Fruit fly (Drosophila melanogaster): ENCODE data around the gene mri.
A peak's percentile ranks its signal among the peaks of the same experiment; 100 is the strongest.

Gene mri

DNA sequence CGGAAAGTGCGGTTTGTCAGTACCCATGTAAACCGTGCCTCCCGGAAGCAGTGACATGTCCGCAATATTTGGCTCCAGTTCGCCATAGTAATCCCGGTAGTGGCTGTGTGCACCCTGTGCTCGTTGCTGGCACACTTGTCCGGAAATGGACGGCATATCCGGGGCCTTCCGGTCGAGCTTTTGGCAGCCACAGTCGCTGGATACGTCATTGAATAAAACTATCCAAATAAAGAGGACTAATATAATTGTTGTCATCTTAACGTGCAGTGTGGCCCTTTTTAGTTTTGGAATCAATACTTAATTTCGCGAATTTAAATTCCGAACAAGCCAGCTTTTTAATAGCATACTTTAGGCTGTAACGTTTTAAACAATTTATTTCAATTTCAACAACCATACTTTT lies 24.0 kb upstream of the mri start, which contains the start of gene CG7049 (continued):
- no peak for TF ChIP-seq CG15073 (GFP tag; optimal IDR thresholded peaks at IDR 0.05)
- TF ChIP-seq sob (GFP tag; IDR thresholded peaks at IDR 0.05): no peak; the same call in 1 of the 2 replicates
- no peak for TF ChIP-seq ewg (GFP tag; optimal IDR thresholded peaks at IDR 0.05)
- peak; percentile 35 for TF ChIP-seq CG12659 (GFP tag; optimal IDR thresholded peaks at IDR 0.05)
- no peak for TF ChIP-seq CG1792 (GFP tag; optimal IDR thresholded peaks at IDR 0.05)
- no peak for TF ChIP-seq dm (GFP tag; optimal IDR thresholded peaks at IDR 0.05)
- peak; percentile 72 for TF ChIP-seq Lhr (GFP tag; optimal IDR thresholded peaks at IDR 0.05)
- peak; percentile 22 for TF ChIP-seq CG3281 (GFP tag; optimal IDR thresholded peaks at IDR 0.05)
- TF ChIP-seq MESR4 (GFP tag; optimal IDR thresholded peaks at IDR 0.05): peak; percentile 63
- no peak for TF ChIP-seq ken (GFP tag; IDR thresholded peaks at IDR 0.05)
- TF ChIP-seq CG17328 (GFP tag; IDR thresholded peaks at IDR 0.05): no peak
- TF ChIP-seq Sry-δ (GFP tag; optimal IDR thresholded peaks at IDR 0.05): no peak
- TF ChIP-seq CG11560 (tag; IDR thresholded peaks at IDR 0.05): no peak
- TF ChIP-seq jigr1 (GFP tag; IDR thresholded peaks at IDR 0.05): no peak
- TF ChIP-seq vvl (GFP tag; IDR thresholded peaks at IDR 0.05): peak; percentile 33; the same call in 1 of the 2 replicates
- peak; percentile 80 for TF ChIP-seq CG1603 (tag; optimal IDR thresholded peaks at IDR 0.05)
- no peak for TF ChIP-seq usp (GFP tag; optimal IDR thresholded peaks at IDR 0.05)
- TF ChIP-seq CG14860 (GFP tag; IDR thresholded peaks at IDR 0.05; ENCODE audit: partially characterized antibody): 0 out of 3 replicates have a peak, but pooled peaks have one; percentile 5
- peak; percentile 4 for TF ChIP-seq CHES-1-like (GFP tag; optimal IDR thresholded peaks at IDR 0.05)
- no peak for TF ChIP-seq slp2 (GFP tag; optimal IDR thresholded peaks at IDR 0.05)
- TF ChIP-seq Myb (GFP tag; optimal IDR thresholded peaks at IDR 0.05): no peak
- peak; percentile 80 for TF ChIP-seq sd (tag; optimal IDR thresholded peaks at IDR 0.05)
- no peak for TF ChIP-seq Elba2 (GFP tag; optimal IDR thresholded peaks at IDR 0.05)
- TF ChIP-seq CG9727 (GFP tag; optimal IDR thresholded peaks at IDR 0.05): no peak
- TF ChIP-seq HLH3B (GFP tag; IDR thresholded peaks at IDR 0.05): no peak
- TF ChIP-seq HmgZ (tag; optimal IDR thresholded peaks at IDR 0.05): peak; percentile 18
- TF ChIP-seq ara (GFP tag; IDR thresholded peaks at IDR 0.05): no peak
- peak; percentile 67 for TF ChIP-seq CG6254 (GFP tag; optimal IDR thresholded peaks at IDR 0.05)
- no peak for TF ChIP-seq dan (GFP tag; IDR thresholded peaks at IDR 0.05)
- peak; percentile 29 for TF ChIP-seq stwl (tag; optimal IDR thresholded peaks at IDR 0.05)
- TF ChIP-seq Bdp1 (GFP tag; optimal IDR thresholded peaks at IDR 0.05): no peak
- TF ChIP-seq BEAF-32 (GFP tag; optimal IDR thresholded peaks at IDR 0.05): peak; percentile 9
- no peak for TF ChIP-seq jumu (GFP tag; optimal IDR thresholded peaks at IDR 0.05)
- TF ChIP-seq Ets97D (GFP tag; optimal IDR thresholded peaks at IDR 0.05): peak; percentile 43
- TF ChIP-seq sr (GFP tag; IDR thresholded peaks at IDR 0.05): no peak
- no peak for TF ChIP-seq CG13624 (GFP tag; optimal IDR thresholded peaks at IDR 0.05)
- TF ChIP-seq Lpt (GFP tag; optimal IDR thresholded peaks at IDR 0.05): no peak
- no peak for TF ChIP-seq sim (GFP tag; IDR thresholded peaks at IDR 0.05)
- TF ChIP-seq dpn (GFP tag; optimal IDR thresholded peaks at IDR 0.05): no peak
- peak; percentile 29 for TF ChIP-seq CG14710 (tag; optimal IDR thresholded peaks at IDR 0.05)
- no peak for TF ChIP-seq Ets65A (GFP tag)
- TF ChIP-seq lola (GFP tag; optimal IDR thresholded peaks at IDR 0.05): peak in 1 of 3 experiments; percentile 23
- TF ChIP-seq Jarid2 (GFP tag; optimal IDR thresholded peaks at IDR 0.05): no peak
- TF ChIP-seq insv (GFP tag; optimal IDR thresholded peaks at IDR 0.05): no peak
- no peak for TF ChIP-seq lbe (GFP tag; optimal IDR thresholded peaks at IDR 0.05)
- no peak for TF ChIP-seq CG31365 (tag; optimal IDR thresholded peaks at IDR 0.05)
- no peak for TF ChIP-seq tap (tag; optimal IDR thresholded peaks at IDR 0.05)
- TF ChIP-seq CG4820 (GFP tag; optimal IDR thresholded peaks at IDR 0.05): no peak
- peak; percentile 25 for TF ChIP-seq phol (tag; optimal IDR thresholded peaks at IDR 0.05)
- no peak for TF ChIP-seq CG2875 (GFP tag; optimal IDR thresholded peaks at IDR 0.05)
- no peak for TF ChIP-seq ham (GFP tag; IDR thresholded peaks at IDR 0.05)
- TF ChIP-seq gcm (GFP tag; optimal IDR thresholded peaks at IDR 0.05): no peak

All from whole organism, embryonic.